Worm (Caenorhabditis elegans): ENCODE data around the gene T24B8.4.

- TF ChIP-seq ceh-82 (tag; optimal IDR thresholded peaks at IDR 0.05) (no peak), dsc-1 (tag; optimal IDR thresholded peaks at IDR 0.05) (peak; percentile 92)
Observed at ce11 chrII:9014877-9015505, 55.6 kb downstream of the T24B8.4 start.

Data from whole organism, L1 larva.